Fruit fly (Drosophila melanogaster): ENCODE results near the gene Mcm10.

Gene Mcm10

DNA sequence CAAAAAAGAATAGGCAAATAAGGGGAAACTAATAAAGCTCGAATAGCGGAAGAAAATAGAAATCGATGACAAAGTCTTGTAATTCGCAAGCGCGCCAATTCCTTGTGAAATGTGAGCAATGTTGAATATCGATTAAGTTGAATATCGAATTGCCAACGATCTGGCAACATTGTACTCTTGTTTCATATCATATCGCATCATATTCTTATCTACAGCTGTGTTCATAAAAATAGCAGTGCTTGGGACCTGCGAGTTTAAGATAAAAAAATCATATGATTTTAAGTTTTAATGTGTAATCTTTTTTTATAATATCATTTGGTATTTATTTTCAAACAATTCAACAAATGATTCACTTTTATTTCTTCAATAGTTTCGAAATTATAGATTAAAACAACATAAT, 30.7 kb upstream of the Mcm10 start (continued):
- peak; percentile 58 for TF ChIP-seq Med (GFP tag)
- TF ChIP-seq CG16815 (GFP tag; optimal IDR thresholded peaks at IDR 0.05) = no peak
- TF ChIP-seq Xrp1 (GFP tag; IDR thresholded peaks at IDR 0.05) = peak; percentile 66; the same call in 1 of the 2 replicates
- TF ChIP-seq CG10274 (GFP tag; optimal IDR thresholded peaks at IDR 0.05) = no peak
- TF ChIP-seq ATbp (GFP tag; optimal IDR thresholded peaks at IDR 0.05) = peak; percentile 20
- no peak for TF ChIP-seq kah (GFP tag; optimal IDR thresholded peaks at IDR 0.05)
- TF ChIP-seq kay (GFP tag; optimal IDR thresholded peaks at IDR 0.05) = peak; percentile 38
- no peak for TF ChIP-seq Bdp1 (GFP tag; optimal IDR thresholded peaks at IDR 0.05)
- TF ChIP-seq twi (tag; optimal IDR thresholded peaks at IDR 0.05) = no peak
- peak; percentile 27 for TF ChIP-seq exex (tag; optimal IDR thresholded peaks at IDR 0.05)
- TF ChIP-seq CG11085 (GFP tag; IDR thresholded peaks at IDR 0.05) = no peak
- TF ChIP-seq dan (GFP tag; IDR thresholded peaks at IDR 0.05) = no peak
- TF ChIP-seq Chrac-16 (GFP tag; optimal IDR thresholded peaks at IDR 0.05) = peak; percentile 1
- peak; percentile 30 for TF ChIP-seq sisA (GFP tag; IDR thresholded peaks at IDR 0.05)
- TF ChIP-seq jigr1 (GFP tag; IDR thresholded peaks at IDR 0.05) = no peak
- TF ChIP-seq caup (GFP tag; optimal IDR thresholded peaks at IDR 0.05; ENCODE audit: severe bottlenecking) = no peak
- no peak for TF ChIP-seq sima (GFP tag; optimal IDR thresholded peaks at IDR 0.05)
- peak in 1 of 2 experiments; percentile 70 for TF ChIP-seq Hr51 (GFP tag; optimal IDR thresholded peaks at IDR 0.05)
- TF ChIP-seq HmgD (GFP tag; optimal IDR thresholded peaks at IDR 0.05) = no peak
- peak; percentile 16 for TF ChIP-seq Camta (GFP tag; optimal IDR thresholded peaks at IDR 0.05)
- no peak for TF ChIP-seq seq (GFP tag; IDR thresholded peaks at IDR 0.05)
- no peak for TF ChIP-seq fu2 (GFP tag; optimal IDR thresholded peaks at IDR 0.05)
- no peak; the same call in 1 of the 2 replicates for TF ChIP-seq aop (GFP tag; IDR thresholded peaks at IDR 0.05)
- TF ChIP-seq lola (GFP tag; optimal IDR thresholded peaks at IDR 0.05) = peak in 1 of 3 experiments; percentile 24
- no peak for TF ChIP-seq lab (GFP tag; optimal IDR thresholded peaks at IDR 0.05)
- no peak for TF ChIP-seq NC2α (GFP tag; optimal IDR thresholded peaks at IDR 0.05)
- no peak for TF ChIP-seq CG10543 (GFP tag; optimal IDR thresholded peaks at IDR 0.05)
- TF ChIP-seq abd-A (tag; optimal IDR thresholded peaks at IDR 0.05) = no peak
- TF ChIP-seq YL-1 (GFP tag; optimal IDR thresholded peaks at IDR 0.05) = no peak
- no peak for TF ChIP-seq odd (GFP tag; optimal IDR thresholded peaks at IDR 0.05)
- no peak for TF ChIP-seq ERR (GFP tag; optimal IDR thresholded peaks at IDR 0.05)
- peak; percentile 60 for TF ChIP-seq E2f1 (GFP tag; IDR thresholded peaks at IDR 0.05)
- TF ChIP-seq BEAF-32 (GFP tag; optimal IDR thresholded peaks at IDR 0.05) = peak; percentile 72
- TF ChIP-seq HLH4C (GFP tag; IDR thresholded peaks at IDR 0.05; ENCODE audit: partially characterized antibody) = peak; percentile 76
- no peak for TF ChIP-seq CG9876 (GFP tag; optimal IDR thresholded peaks at IDR 0.05)
- no peak for TF ChIP-seq fd3F (GFP tag; optimal IDR thresholded peaks at IDR 0.05)
- TF ChIP-seq Ets65A (GFP tag) = no peak
- peak; percentile 47 for TF ChIP-seq Sox100B (GFP tag; optimal IDR thresholded peaks at IDR 0.05)
- no peak for TF ChIP-seq wor (GFP tag; IDR thresholded peaks at IDR 0.05)
- peak; percentile 43; the same call in 1 of the 3 replicates for TF ChIP-seq CG11560 (tag; IDR thresholded peaks at IDR 0.05)
- TF ChIP-seq salm (tag; optimal IDR thresholded peaks at IDR 0.05) = no peak
- TF ChIP-seq tna (GFP tag; IDR thresholded peaks at IDR 0.05; ENCODE audit: partially characterized antibody) = peak; percentile 61
- TF ChIP-seq CG18262 (tag; optimal IDR thresholded peaks at IDR 0.05) = peak; percentile 62
- no peak for TF ChIP-seq Hmr (GFP tag; optimal IDR thresholded peaks at IDR 0.05)
- TF ChIP-seq crol (GFP tag; IDR thresholded peaks at IDR 0.05) = no peak
- no peak for TF ChIP-seq Max (GFP tag; optimal IDR thresholded peaks at IDR 0.05)
- TF ChIP-seq CG3065 (GFP tag; optimal IDR thresholded peaks at IDR 0.05) = no peak
- TF ChIP-seq HmgZ (tag; optimal IDR thresholded peaks at IDR 0.05) = peak; percentile 50
- no peak for TF ChIP-seq repo (GFP tag; optimal IDR thresholded peaks at IDR 0.05)
- TF ChIP-seq corto (GFP tag; optimal IDR thresholded peaks at IDR 0.05) = no peak
- TF ChIP-seq CG12155 (GFP tag; optimal IDR thresholded peaks at IDR 0.05) = peak; percentile 21
